Worm (Caenorhabditis elegans) whole organism, young adult: ENCODE results near the gene igdb-3.
A peak's percentile ranks its signal among the peaks of the same experiment; 100 is the strongest.

Experiments
- B0019.2 ChIP-seq: fragments of 200-800 bp; sonication (Bioruptor generic); conservative IDR thresholded peaks from 2 replicates; pipeline ENCODE4 v1.3.6; 2022; ENCODE audit warnings: missing genetic modification reagents, missing genetic modification characterization, missing compliant biosample characterization
- C06A6.2 ChIP-seq: fragments of 200-800 bp; sonication (Bioruptor generic); conservative IDR thresholded peaks from 2 replicates; pipeline ENCODE4 v1.3.6; 2022; ENCODE audit warnings: missing genetic modification characterization, missing compliant biosample characterization
- C17E4.6 ChIP-seq: fragments of 200-800 bp; sonication (Bioruptor generic); IDR thresholded peaks from 2 replicates; pipeline ENCODE4 v1.3.6; 2022; ENCODE audit warnings: missing genetic modification reagents, missing genetic modification characterization, missing compliant biosample characterization
- D2030.7 ChIP-seq: fragments of 200-800 bp; sonication (Bioruptor generic); IDR thresholded peaks from 2 replicates; pipeline ENCODE4 v1.3.6; 2022; ENCODE audit warnings: missing genetic modification reagents, missing genetic modification characterization, missing compliant biosample characterization
- F10E7.11 ChIP-seq: sonication (generic microtip); optimal IDR thresholded peaks from 2 replicates; lab custom pipeline; 2017; ENCODE audit warnings: mild to moderate bottlenecking, missing genetic modification characterization, moderate library complexity, missing compliant biosample characterization
- F57A8.1 ChIP-seq: fragments of 200-800 bp; sonication (Bioruptor generic); optimal IDR thresholded peaks from 2 replicates; lab custom pipeline; 2018; ENCODE audit warnings: mild to moderate bottlenecking, missing genetic modification characterization, moderate library complexity, missing compliant biosample characterization
- T07F8.4 ChIP-seq: sonication (generic microtip); optimal IDR thresholded peaks from 2 replicates; lab custom pipeline; 2016; ENCODE audit warnings: mild to moderate bottlenecking, missing genetic modification characterization, moderate library complexity, missing compliant biosample characterization
- Y53G8AR.9 ChIP-seq: fragments of 200-800 bp; sonication (Bioruptor generic); conservative IDR thresholded peaks from 2 replicates; pipeline ENCODE4 v1.3.6; 2022; ENCODE audit warnings: missing genetic modification reagents, missing genetic modification characterization, missing compliant biosample characterization
- aptf-2 ChIP-seq: fragments of 200-800 bp; sonication (Bioruptor generic); conservative IDR thresholded peaks from 2 replicates; pipeline ENCODE4 v1.3.6; 2022; ENCODE audit warnings: missing genetic modification reagents, missing genetic modification characterization, missing compliant biosample characterization
- athp-1 ChIP-seq: sonication (generic microtip); optimal IDR thresholded peaks from 2 replicates; lab custom pipeline; 2017; ENCODE audit warnings: mild to moderate bottlenecking, missing genetic modification characterization, missing compliant biosample characterization
- attf-5 ChIP-seq: fragments of 200-800 bp; sonication (Bioruptor generic); optimal IDR thresholded peaks from 2 replicates; lab custom pipeline; 2018; ENCODE audit warnings: mild to moderate bottlenecking, missing genetic modification characterization, missing compliant biosample characterization
- attf-6 ChIP-seq: fragments of 200-800 bp; sonication (Bioruptor generic); IDR thresholded peaks from 2 replicates; pipeline ENCODE4 v1.3.6; 2022; ENCODE audit warnings: missing genetic modification reagents, missing genetic modification characterization, missing compliant biosample characterization
- cebp-1 ChIP-seq, 2 experiments: fragments of 200-800 bp in 1 of 2; sonication (Bioruptor generic) in 1 of 2; sonication (generic microtip) in 1 of 2; IDR thresholded peaks in 1 of 2; optimal IDR thresholded peaks in 1 of 2; 2 replicates each; pipeline versions ENCODE4 v1.3.6 to Lab custom; 2017 to 2022; ENCODE audit warnings: missing compliant biosample characterization in 2 of 2, missing genetic modification characterization in 2 of 2, mild to moderate bottlenecking in 1 of 2, missing genetic modification reagents in 1 of 2, moderate library complexity in 1 of 2
- cebp-2 ChIP-seq: fragments of 200-800 bp; sonication (Bioruptor generic); IDR thresholded peaks from 2 replicates; pipeline ENCODE4 v1.3.6; 2022; ENCODE audit warnings: missing genetic modification characterization, missing compliant biosample characterization
- ceh-40 ChIP-seq: fragments of 200-800 bp; sonication (Bioruptor generic); IDR thresholded peaks from 2 replicates; pipeline ENCODE4 v1.3.6; 2022; ENCODE audit warnings: missing genetic modification characterization, missing compliant biosample characterization
- ceh-79 ChIP-seq: sonication (generic microtip); optimal IDR thresholded peaks from 2 replicates; lab custom pipeline; 2017; ENCODE audit warnings: mild to moderate bottlenecking, missing genetic modification characterization, missing compliant biosample characterization
- chd-7 ChIP-seq: sonication (generic microtip); optimal IDR thresholded peaks from 2 replicates; lab custom pipeline; 2016; ENCODE audit warnings: mild to moderate bottlenecking, missing genetic modification characterization, moderate library complexity, missing compliant biosample characterization
- efl-1 ChIP-seq: fragments of 150-350 bp; optimal IDR thresholded peaks from 2 replicates; lab custom pipeline; 2014; ENCODE audit warnings: missing biosample characterization, missing genetic modification reagents, missing genetic modification characterization
- ekl-4 ChIP-seq: fragments of 200-800 bp; sonication (Bioruptor generic); IDR thresholded peaks from 2 replicates; pipeline ENCODE4 v1.3.6; 2022; ENCODE audit warnings: missing genetic modification reagents, missing genetic modification characterization, missing compliant biosample characterization
- ets-4 ChIP-seq: fragments of 200-800 bp; sonication (Bioruptor generic); optimal IDR thresholded peaks from 2 replicates; lab custom pipeline; 2018; ENCODE audit warnings: mild to moderate bottlenecking, missing genetic modification characterization, missing compliant biosample characterization
- gei-17 ChIP-seq: fragments of 200-800 bp; sonication (Bioruptor generic); optimal IDR thresholded peaks from 2 replicates; lab custom pipeline; 2018; ENCODE audit warnings: mild to moderate bottlenecking, missing genetic modification characterization, missing compliant biosample characterization
- him-1 ChIP-seq: sonication (generic microtip); optimal IDR thresholded peaks from 2 replicates; lab custom pipeline; 2016; ENCODE audit warnings: missing genotype, missing genetic modification reagents, missing genetic modification characterization, missing compliant biosample characterization
- hlh-12 ChIP-seq: sonication (generic microtip); optimal IDR thresholded peaks from 2 replicates; lab custom pipeline; 2016; ENCODE audit warnings: missing genetic modification characterization, missing compliant biosample characterization
- hsf-1 ChIP-seq: fragments of 200-800 bp; sonication (Bioruptor generic); IDR thresholded peaks from 2 replicates; pipeline ENCODE4 v1.3.6; 2022; ENCODE audit warnings: missing genetic modification reagents, missing genetic modification characterization, missing compliant biosample characterization
- lin-40 ChIP-seq: sonication (generic microtip); optimal IDR thresholded peaks from 2 replicates; lab custom pipeline; 2016; ENCODE audit warnings: missing genetic modification characterization, mild to moderate bottlenecking, missing compliant biosample characterization, missing genotype, missing genetic modification reagents
- lir-1 ChIP-seq: fragments of 200-800 bp; sonication (Bioruptor generic); conservative IDR thresholded peaks from 2 replicates; pipeline ENCODE4 v1.3.6; 2022; ENCODE audit warnings: missing genetic modification reagents, missing genetic modification characterization, missing compliant biosample characterization
- madf-8 ChIP-seq: fragments of 200-800 bp; sonication (Bioruptor generic); conservative IDR thresholded peaks from 2 replicates; pipeline ENCODE4 v1.3.6; 2022; ENCODE audit warnings: missing genetic modification reagents, missing genetic modification characterization, missing compliant biosample characterization
- nfya-2 ChIP-seq: fragments of 200-800 bp; sonication (Bioruptor generic); IDR thresholded peaks from 2 replicates; pipeline ENCODE4 v1.3.6; 2022; ENCODE audit warnings: missing genetic modification reagents, missing genetic modification characterization, missing compliant biosample characterization
- nhr-179 ChIP-seq: sonication (generic microtip); optimal IDR thresholded peaks from 2 replicates; lab custom pipeline; 2016; ENCODE audit warnings: mild to moderate bottlenecking, missing genetic modification characterization, missing compliant biosample characterization
- nhr-27 ChIP-seq: fragments of 200-800 bp; sonication (Bioruptor generic); optimal IDR thresholded peaks from 2 replicates; lab custom pipeline; 2018; ENCODE audit warnings: mild to moderate bottlenecking, missing genetic modification characterization, moderate library complexity, missing compliant biosample characterization
- nhr-90 ChIP-seq: sonication (generic microtip); optimal IDR thresholded peaks from 2 replicates; lab custom pipeline; 2016; ENCODE audit warnings: missing genotype, mild to moderate bottlenecking, missing genetic modification characterization, missing compliant biosample characterization
- pha-4 ChIP-seq: fragments of 150-350 bp; sonication (generic microtip); optimal IDR thresholded peaks from 2 replicates; lab custom pipeline; 2014; ENCODE audit warnings: missing biosample characterization, missing genetic modification reagents, missing genetic modification characterization
- repo-1 ChIP-seq: sonication (generic microtip); optimal IDR thresholded peaks from 2 replicates; lab custom pipeline; 2017; ENCODE audit warnings: mild to moderate bottlenecking, missing genetic modification characterization, missing compliant biosample characterization
- sdz-38 ChIP-seq: sonication (generic microtip); optimal IDR thresholded peaks from 2 replicates; lab custom pipeline; 2016; ENCODE audit warnings: missing genotype, missing genetic modification characterization, missing compliant biosample characterization
- sptf-2 ChIP-seq: fragments of 200-800 bp; sonication (Bioruptor generic); optimal IDR thresholded peaks from 2 replicates; lab custom pipeline; 2018; ENCODE audit warnings: mild to moderate bottlenecking, missing genetic modification characterization, missing compliant biosample characterization
- unc-130 ChIP-seq: sonication (generic microtip); optimal IDR thresholded peaks from 2 replicates; lab custom pipeline; 2016; ENCODE audit warnings: missing genetic modification reagents, missing genetic modification characterization, missing compliant biosample characterization
- unc-62 ChIP-seq: fragments of 150-350 bp; optimal IDR thresholded peaks from 2 replicates; lab custom pipeline; 2014; ENCODE audit warnings: missing biosample characterization, missing genetic modification reagents, missing genetic modification characterization
- zim-3 ChIP-seq: sonication (generic microtip); optimal IDR thresholded peaks from 2 replicates; lab custom pipeline; 2017; ENCODE audit warnings: mild to moderate bottlenecking, missing genetic modification characterization, moderate library complexity, missing compliant biosample characterization
- ztf-6 ChIP-seq: fragments of 200-800 bp; sonication (Bioruptor generic); IDR thresholded peaks from 2 replicates; pipeline ENCODE4 v1.3.6; 2022; ENCODE audit warnings: missing genetic modification reagents, missing genetic modification characterization, missing compliant biosample characterization

The igdb-3 gene

DNA sequence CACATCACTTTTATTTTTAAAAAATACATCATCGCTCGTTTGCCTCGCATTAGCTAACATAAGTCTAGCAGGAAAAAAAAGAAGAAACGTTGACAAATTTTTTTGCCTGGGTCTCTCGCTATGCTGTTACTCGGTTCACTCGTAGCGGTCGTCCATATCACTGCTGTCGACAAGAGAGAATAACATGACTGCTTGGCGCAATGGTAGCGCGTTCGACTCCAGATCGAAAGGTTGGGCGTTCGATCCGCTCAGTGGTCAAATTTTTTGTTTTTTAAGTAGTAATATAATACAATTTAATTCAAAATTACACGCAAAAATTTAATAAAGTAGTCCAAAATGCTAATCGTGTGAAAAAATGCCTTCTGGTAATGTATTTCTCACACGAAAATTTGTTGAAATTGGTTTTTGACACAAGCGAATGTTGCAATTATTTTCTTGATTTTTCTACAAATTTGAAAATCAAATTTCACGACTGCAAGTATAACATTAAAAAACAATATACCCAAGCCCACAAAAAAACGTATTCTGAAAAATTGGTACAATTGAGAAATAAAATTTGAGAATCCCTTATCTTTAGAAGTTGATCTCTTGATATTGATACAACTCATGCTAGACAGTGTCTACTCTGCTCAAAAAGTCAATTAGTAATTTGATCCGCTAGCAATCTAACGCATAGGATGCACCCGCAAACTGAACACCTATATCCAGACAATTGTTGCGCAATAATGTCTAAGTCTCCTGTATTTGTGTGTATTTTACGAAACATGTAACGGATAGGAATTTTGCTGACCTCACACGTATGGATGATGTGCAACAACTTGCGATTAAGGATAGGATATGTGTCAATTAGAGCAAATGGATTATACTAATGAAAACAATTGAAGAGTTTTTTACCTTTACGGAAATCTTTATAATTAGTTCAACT is 13.8 kb upstream of the igdb-3 start (continued):
- TF ChIP-seq gei-17 (GFP tag; lab: Kevin White, UChicago), result peak; percentile 28
- TF ChIP-seq B0019.2 (GFP tag; lab: Robert Waterston, UW), result no peak
- peak; percentile 26 for TF ChIP-seq F10E7.11
- peak; percentile 41 for TF ChIP-seq sptf-2
- no peak for TF ChIP-seq F57A8.1 (GFP tag; lab: Kevin White, UChicago)
- peak; percentile 6 for TF ChIP-seq athp-1 (tag; lab: Kevin White, UChicago)
- no peak for TF ChIP-seq cebp-2 (GFP tag; lab: Robert Waterston, UW)
- no peak for TF ChIP-seq aptf-2 (GFP tag; lab: Robert Waterston, UW)
- peak; percentile 35 for TF ChIP-seq lir-1 (GFP tag; lab: Robert Waterston, UW)
- TF ChIP-seq ztf-6, result no peak
- TF ChIP-seq ceh-40 (GFP tag; lab: Robert Waterston, UW), result peak; percentile 72; the same call in 1 of the 2 replicates
- TF ChIP-seq attf-5 (GFP tag; lab: Kevin White, UChicago), result peak; percentile 42
- peak; percentile 81 for TF ChIP-seq nhr-90 (tag; lab: Kevin White, UChicago)

DNA sequence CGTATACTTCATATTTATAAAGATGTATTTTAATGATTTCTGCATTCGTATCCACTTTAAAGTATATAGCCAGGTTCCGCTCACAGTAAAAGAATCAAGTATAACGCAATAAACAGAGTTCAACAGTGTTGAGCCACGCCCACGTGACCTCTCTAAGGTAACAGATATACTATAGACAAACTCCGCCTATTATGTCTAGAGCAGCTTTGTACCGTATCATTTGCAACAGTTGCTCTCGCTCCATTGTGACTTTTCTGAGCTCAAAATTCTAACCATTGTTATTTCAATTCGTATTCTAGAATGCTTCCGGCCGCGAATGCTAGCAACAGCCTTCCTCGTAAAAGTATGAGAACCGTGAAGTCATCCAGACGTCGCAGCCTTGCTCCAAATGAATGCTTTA is 11.9 kb upstream of the igdb-3 start, which contains the start of gene C03B1.17:
Gene C03B1.17 (plus strand): TSS at position 301 of the 400 bp plus-strand sequence.
- no peak for TF ChIP-seq ets-4 (GFP tag; lab: Kevin White, UChicago)
- TF ChIP-seq chd-7 (tag; lab: Kevin White, UChicago), result no peak
- no peak for TF ChIP-seq gei-17 (GFP tag; lab: Kevin White, UChicago)
- no peak for TF ChIP-seq D2030.7
- TF ChIP-seq Y53G8AR.9 (GFP tag; lab: Robert Waterston, UW), result no peak
- TF ChIP-seq zim-3 (tag; lab: Kevin White, UChicago), result no peak
- TF ChIP-seq unc-62 (GFP tag; lab: Kevin White, UChicago), result no peak
- TF ChIP-seq sdz-38 (tag; lab: Kevin White, UChicago), result no peak
- no peak for TF ChIP-seq madf-8 (GFP tag; lab: Robert Waterston, UW)
- TF ChIP-seq C17E4.6 (GFP tag; lab: Robert Waterston, UW), result no peak
- no peak for TF ChIP-seq efl-1 (GFP tag; lab: Kevin White, UChicago)
- no peak for TF ChIP-seq T07F8.4 (tag; lab: Kevin White, UChicago)
- TF ChIP-seq hsf-1, result no peak
- TF ChIP-seq unc-130 (GFP tag; lab: Kevin White, UChicago), result no peak
- TF ChIP-seq ceh-79 (tag; lab: Kevin White, UChicago), result no peak
- no peak for TF ChIP-seq ekl-4 (GFP tag; lab: Robert Waterston, UW)
- no peak for TF ChIP-seq nfya-2 (GFP tag; lab: Robert Waterston, UW)
- TF ChIP-seq lin-40, result no peak
- TF ChIP-seq him-1, result no peak
- no peak for TF ChIP-seq hlh-12 (tag; lab: Kevin White, UChicago)
- TF ChIP-seq, all 124 proteins: peak for 0

DNA sequence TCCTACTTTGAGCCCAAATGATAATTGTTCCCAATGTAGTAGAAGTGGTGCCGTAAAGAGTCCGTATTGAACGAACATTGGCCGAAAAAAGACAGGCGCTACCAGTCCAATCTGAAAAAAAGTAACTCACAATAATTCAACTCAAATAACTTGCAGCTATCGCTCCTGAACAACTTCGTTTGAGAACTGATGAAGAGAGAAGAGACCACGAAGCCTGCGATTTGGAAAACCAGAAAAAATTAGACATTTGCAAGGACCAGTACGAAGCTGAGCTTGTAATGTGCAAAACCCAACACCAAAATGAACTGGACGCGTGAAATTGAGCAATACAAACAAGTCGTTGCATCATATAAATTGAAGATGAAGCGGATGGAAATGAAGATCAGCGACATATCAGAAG is 10.8 kb upstream of the igdb-3 start, which contains the start of gene C03B1.1:
Gene C03B1.1 (plus strand): TSS at position 301 of the 400 bp plus-strand sequence.
- no peak for TF ChIP-seq nhr-179 (tag; lab: Kevin White, UChicago)
- TF ChIP-seq nhr-27 (tag; lab: Kevin White, UChicago), result no peak
- no peak for TF ChIP-seq attf-6
- no peak for TF ChIP-seq lin-40
- no peak for TF ChIP-seq C06A6.2 (GFP tag; lab: Robert Waterston, UW)
- no peak for TF ChIP-seq pha-4 (tag; lab: Kevin White, UChicago)
- TF ChIP-seq madf-8 (GFP tag; lab: Robert Waterston, UW), result no peak
- no peak for TF ChIP-seq chd-7 (tag; lab: Kevin White, UChicago)
- no peak for TF ChIP-seq repo-1
- no peak for TF ChIP-seq cebp-1 (GFP tag; IDR thresholded peaks at IDR 0.05; lab: Robert Waterston, UW)
- TF ChIP-seq cebp-1 (tag; optimal IDR thresholded peaks at IDR 0.05; lab: Kevin White, UChicago), result no peak
- TF ChIP-seq, all 124 proteins: peak for 0
